Fruit fly (Drosophila melanogaster) whole organism, embryonic: Measurements from ENCODE around the gene MtnB.

Experiments used
- ATbp ChIP-seq: fragments of 200-800 bp; sonication (Bioruptor generic); optimal IDR thresholded peaks from 2 replicates; lab custom pipeline; 2017; ENCODE audit warnings: missing biosample characterization, mild to moderate bottlenecking, missing genetic modification characterization, missing genetic modification reagents
- Atf-2 ChIP-seq: fragments of 200-800 bp; sonication (Bioruptor generic); optimal IDR thresholded peaks from 2 replicates; lab custom pipeline; 2016; ENCODE audit warnings: missing biosample characterization, missing genetic modification characterization
- BtbVII ChIP-seq: fragments of 200-800 bp; sonication (Bioruptor generic); optimal IDR thresholded peaks from 3 replicates; lab custom pipeline; 2017; ENCODE audit warnings: missing biosample characterization, mild to moderate bottlenecking, missing genetic modification characterization
- CG10321 ChIP-seq: fragments of 200-800 bp; sonication (Bioruptor generic); IDR thresholded peaks from 2 replicates; pipeline ENCODE4 v1.3.6; 2022; ENCODE audit warnings: missing biosample characterization, missing genetic modification characterization
- CG1233 ChIP-seq: fragments of 200-800 bp; sonication (Bioruptor generic); optimal IDR thresholded peaks from 4 replicates; lab custom pipeline; 2018; ENCODE audit warnings: missing biosample characterization, mild to moderate bottlenecking, missing genetic modification characterization
- CG13287 ChIP-seq: fragments of 200-800 bp; sonication (Bioruptor generic); IDR thresholded peaks from 2 replicates; pipeline ENCODE4 v1.3.6; 2022; ENCODE audit warnings: missing biosample characterization, missing genetic modification characterization; ENCODE audit not compliant: partially characterized antibody
- CG14860 ChIP-seq: fragments of 200-800 bp; sonication (Bioruptor generic); IDR thresholded peaks from 3 replicates; pipeline ENCODE4 v1.3.6; 2022; ENCODE audit warnings: missing biosample characterization, missing genetic modification characterization; ENCODE audit not compliant: partially characterized antibody
- CG15073 ChIP-seq: fragments of 200-800 bp; sonication (Bioruptor generic); optimal IDR thresholded peaks from 2 replicates; lab custom pipeline; 2016; ENCODE audit warnings: missing biosample characterization, missing genetic modification characterization
- CG1603 ChIP-seq: fragments of 200-800 bp; sonication (Bioruptor generic); optimal IDR thresholded peaks from 2 replicates; lab custom pipeline; 2019; ENCODE audit warnings: missing biosample characterization, mild to moderate bottlenecking, missing genetic modification characterization, moderate library complexity
- CG16779 ChIP-seq: fragments of 200-800 bp; sonication (Bioruptor generic); IDR thresholded peaks from 2 replicates; pipeline ENCODE4 v1.3.6; 2022; ENCODE audit warnings: missing biosample characterization, missing genetic modification characterization
- CG16863 ChIP-seq: fragments of 200-800 bp; sonication (Bioruptor generic); optimal IDR thresholded peaks from 3 replicates; lab custom pipeline; 2016; ENCODE audit warnings: missing biosample characterization, missing genetic modification characterization
- CG2199 ChIP-seq: fragments of 200-800 bp; sonication (Bioruptor generic); IDR thresholded peaks from 3 replicates; pipeline ENCODE4 v1.3.6; 2022; ENCODE audit warnings: missing biosample characterization, missing genetic modification characterization
- CG34376 ChIP-seq: fragments of 200-800 bp; sonication (Bioruptor generic); optimal IDR thresholded peaks from 2 replicates; lab custom pipeline; 2018; ENCODE audit warnings: missing biosample characterization, mild to moderate bottlenecking, missing genetic modification characterization
- CG3995 ChIP-seq: fragments of 200-800 bp; sonication (Bioruptor generic); optimal IDR thresholded peaks from 3 replicates; lab custom pipeline; 2016; ENCODE audit warnings: missing biosample characterization, missing genetic modification characterization
- CG5953 ChIP-seq: fragments of 200-800 bp; sonication (Bioruptor generic); IDR thresholded peaks from 2 replicates; pipeline ENCODE4 v1.3.6; 2022; ENCODE audit warnings: missing biosample characterization, missing genetic modification characterization
- CG7372 ChIP-seq: fragments of 200-800 bp; sonication (Bioruptor generic); IDR thresholded peaks from 2 replicates; pipeline ENCODE4 v1.3.6; 2022; ENCODE audit warnings: missing biosample characterization, missing genetic modification characterization
- CG9817 ChIP-seq: fragments of 200-800 bp; sonication (Bioruptor generic); optimal IDR thresholded peaks from 2 replicates; lab custom pipeline; 2018; ENCODE audit warnings: missing biosample characterization, mild to moderate bottlenecking, missing genetic modification characterization, moderate library complexity
- CrebB ChIP-seq: fragments of 200-800 bp; sonication (Bioruptor generic); optimal IDR thresholded peaks from 3 replicates; lab custom pipeline; 2018; ENCODE audit warnings: missing biosample characterization, mild to moderate bottlenecking, missing genetic modification characterization
- Deaf1 ChIP-seq: fragments of 200-800 bp; optimal IDR thresholded peaks from 3 replicates; lab custom pipeline; 2019; ENCODE audit warnings: missing biosample characterization, mild to moderate bottlenecking, missing genetic modification characterization, moderate library complexity
- Dref ChIP-seq: fragments of 200-800 bp; sonication (Bioruptor generic); IDR thresholded peaks from 2 replicates; pipeline ENCODE4 v1.3.6; 2022; ENCODE audit warnings: missing biosample characterization, missing genetic modification characterization
- E2f2 ChIP-seq: fragments of 200-800 bp; sonication (Bioruptor generic); IDR thresholded peaks from 2 replicates; pipeline ENCODE4 v1.3.6; 2022; ENCODE audit warnings: missing biosample characterization, missing genetic modification characterization
- Fer2 ChIP-seq: fragments of 200-800 bp; sonication (Bioruptor generic); optimal IDR thresholded peaks from 2 replicates; lab custom pipeline; 2018; ENCODE audit warnings: missing biosample characterization, mild to moderate bottlenecking, missing genetic modification characterization, moderate library complexity
- HHEX ChIP-seq: fragments of 200-800 bp; sonication (Bioruptor generic); optimal IDR thresholded peaks from 3 replicates; lab custom pipeline; 2017; ENCODE audit warnings: missing biosample characterization, mild to moderate bottlenecking, missing genetic modification characterization, missing genetic modification reagents
- Max ChIP-seq: fragments of 200-800 bp; sonication (Bioruptor generic); optimal IDR thresholded peaks from 2 replicates; lab custom pipeline; 2016; ENCODE audit warnings: missing biosample characterization, mild to moderate bottlenecking, missing genetic modification characterization
- Mrtf ChIP-seq: fragments of 200-800 bp; sonication (Bioruptor generic); IDR thresholded peaks from 3 replicates; pipeline ENCODE4 v1.3.6; 2022; ENCODE audit warnings: missing biosample characterization, missing genetic modification characterization
- NK7.1 ChIP-seq: fragments of 200-800 bp; sonication (Bioruptor generic); optimal IDR thresholded peaks from 3 replicates; lab custom pipeline; 2016; ENCODE audit warnings: missing biosample characterization, missing genetic modification characterization
- Neu2 ChIP-seq: fragments of 200-800 bp; sonication (Bioruptor generic); optimal IDR thresholded peaks from 3 replicates; lab custom pipeline; 2016; ENCODE audit warnings: missing biosample characterization, missing genetic modification characterization, borderline replicate concordance
- Rx ChIP-seq: fragments of 200-800 bp; sonication (Bioruptor generic); IDR thresholded peaks from 2 replicates; pipeline ENCODE4 v1.3.6; 2022; ENCODE audit warnings: missing biosample characterization, missing genetic modification characterization
- TFAM ChIP-seq: fragments of 200-800 bp; sonication (Bioruptor generic); optimal IDR thresholded peaks from 2 replicates; lab custom pipeline; 2017; ENCODE audit warnings: missing biosample characterization, missing genetic modification characterization, inconsistent platforms
- Xbp1 ChIP-seq: fragments of 200-800 bp; sonication (Bioruptor generic); optimal IDR thresholded peaks from 3 replicates; lab custom pipeline; 2016; ENCODE audit warnings: missing biosample characterization, mild to moderate bottlenecking, missing genetic modification characterization
- amos ChIP-seq: fragments of 200-800 bp; sonication (Bioruptor generic); IDR thresholded peaks from 2 replicates; pipeline ENCODE4 v1.3.6; 2022; ENCODE audit warnings: missing biosample characterization, missing genetic modification characterization; ENCODE audit not compliant: partially characterized antibody
- ara ChIP-seq: fragments of 200-800 bp; sonication (Bioruptor generic); IDR thresholded peaks from 2 replicates; pipeline ENCODE4 v1.3.6; 2022; ENCODE audit warnings: missing biosample characterization, missing genetic modification characterization
- ase ChIP-seq: fragments of 200-800 bp; sonication (Bioruptor generic); IDR thresholded peaks from 3 replicates; pipeline ENCODE4 v1.3.6; 2022; ENCODE audit warnings: missing biosample characterization, missing genetic modification characterization
- cg ChIP-seq: fragments of 200-800 bp; sonication (Bioruptor generic); optimal IDR thresholded peaks from 3 replicates; lab custom pipeline; 2019; ENCODE audit warnings: missing biosample characterization, mild to moderate bottlenecking, missing genetic modification characterization, moderate library complexity
- dmrt11E ChIP-seq: fragments of 200-800 bp; sonication (Bioruptor generic); optimal IDR thresholded peaks from 3 replicates; lab custom pipeline; 2018; ENCODE audit warnings: missing biosample characterization, mild to moderate bottlenecking, missing genetic modification characterization, moderate library complexity
- dmrt99B ChIP-seq: fragments of 200-800 bp; sonication (Bioruptor generic); optimal IDR thresholded peaks from 2 replicates; lab custom pipeline; 2018; ENCODE audit warnings: missing biosample characterization, mild to moderate bottlenecking, missing genetic modification characterization, moderate library complexity
- dysf ChIP-seq: fragments of 200-800 bp; sonication (Bioruptor generic); IDR thresholded peaks from 3 replicates; pipeline ENCODE4 v1.3.6; 2022; ENCODE audit warnings: missing biosample characterization, missing genetic modification characterization
- fd3F ChIP-seq: fragments of 200-800 bp; sonication (Bioruptor generic); optimal IDR thresholded peaks from 2 replicates; lab custom pipeline; 2018; ENCODE audit warnings: missing biosample characterization, mild to moderate bottlenecking, missing genetic modification characterization, moderate library complexity
- gce ChIP-seq: fragments of 200-800 bp; sonication (Bioruptor generic); IDR thresholded peaks from 3 replicates; pipeline ENCODE4 v1.3.6; 2022; ENCODE audit warnings: missing biosample characterization, missing genetic modification characterization
- gem ChIP-seq: fragments of 200-800 bp; sonication (Bioruptor generic); optimal IDR thresholded peaks from 2 replicates; lab custom pipeline; 2019; ENCODE audit warnings: missing biosample characterization, mild to moderate bottlenecking, missing genetic modification characterization, moderate library complexity
- ind ChIP-seq: fragments of 200-800 bp; sonication (Bioruptor generic); optimal IDR thresholded peaks from 3 replicates; lab custom pipeline; 2016; ENCODE audit warnings: missing biosample characterization, missing genetic modification characterization
- insv ChIP-seq, 2 experiments: fragments of 200-800 bp; sonication (Bioruptor generic); optimal IDR thresholded peaks; 3 replicates each; lab custom pipeline; 2016 to 2018; ENCODE audit warnings: missing biosample characterization in 2 of 2, missing genetic modification characterization in 2 of 2
- lov ChIP-seq, 2 experiments: fragments of 200-800 bp in 1 of 2; fragments of >200 bp in 1 of 2; sonication (Bioruptor generic) in 1 of 2; IDR thresholded peaks in 1 of 2; optimal IDR thresholded peaks in 1 of 2; 2 replicates in 1 of 2; 3 replicates in 1 of 2; pipeline versions ENCODE4 v1.3.6 to Lab custom; 2017 to 2022; ENCODE audit warnings: missing biosample characterization in 1 of 2, missing genetic modification characterization in 1 of 2
- maf-S ChIP-seq: fragments of 200-800 bp; sonication (Bioruptor generic); optimal IDR thresholded peaks from 2 replicates; lab custom pipeline; 2016; ENCODE audit warnings: missing biosample characterization, missing genetic modification characterization
- nerfin-2 ChIP-seq: fragments of 200-800 bp; sonication (Bioruptor generic); IDR thresholded peaks from 2 replicates; pipeline ENCODE4 v1.3.6; 2022; ENCODE audit warnings: missing biosample characterization, missing genetic modification characterization; ENCODE audit not compliant: partially characterized antibody
- slp2 ChIP-seq: fragments of 200-800 bp; sonication (Bioruptor generic); optimal IDR thresholded peaks from 2 replicates; lab custom pipeline; 2016; ENCODE audit warnings: missing biosample characterization, missing genetic modification characterization
- stwl ChIP-seq: fragments of 200-800 bp; sonication (Bioruptor generic); optimal IDR thresholded peaks from 3 replicates; lab custom pipeline; 2018; ENCODE audit warnings: missing biosample characterization, mild to moderate bottlenecking, missing genetic modification characterization, moderate library complexity
- tgo ChIP-seq: fragments of 200-800 bp; sonication (Bioruptor generic); IDR thresholded peaks from 3 replicates; pipeline ENCODE4 v1.3.6; 2022; ENCODE audit warnings: missing biosample characterization, missing genetic modification characterization
- vvl ChIP-seq: fragments of 200-800 bp; sonication (Bioruptor generic); IDR thresholded peaks from 2 replicates; pipeline ENCODE4 v1.3.6; 2022; ENCODE audit warnings: missing biosample characterization, missing genetic modification characterization
- wor ChIP-seq: fragments of 200-800 bp; sonication (Bioruptor generic); IDR thresholded peaks from 2 replicates; pipeline ENCODE4 v1.3.6; 2022; ENCODE audit warnings: missing biosample characterization, missing genetic modification characterization
- yki ChIP-seq: fragments of >200 bp; optimal IDR thresholded peaks from 3 replicates; lab custom pipeline; 2018

Gene MtnB

DNA sequence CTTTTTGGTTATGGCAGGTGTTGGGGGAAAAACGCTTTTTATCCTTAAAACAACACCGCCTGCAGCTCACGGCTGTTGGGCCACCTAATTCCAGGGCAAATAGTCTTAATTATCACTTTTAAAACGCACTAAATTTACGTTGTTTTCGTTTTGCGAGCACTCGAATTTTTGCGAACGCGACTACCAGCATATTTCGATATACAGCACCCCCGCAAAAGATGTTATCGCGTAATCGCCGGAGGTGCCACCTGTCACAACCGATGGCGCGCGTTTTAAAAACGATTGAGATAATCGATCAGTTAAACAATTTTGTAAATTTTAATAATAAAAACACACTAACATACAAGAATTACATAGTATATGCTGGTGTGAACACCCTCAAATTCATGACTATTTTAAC is 48.5 kb upstream of the MtnB start, which contains the start of gene Stat92E (continued):
- no peak for TF ChIP-seq CG15073 (GFP tag; lab: Kevin White, UChicago)
- TF ChIP-seq Fer2, result no peak
- TF ChIP-seq CG16779 (GFP tag; lab: Robert Waterston, UW), result no peak
- peak; percentile 22; the same call in 1 of the 2 replicates for TF ChIP-seq amos (GFP tag; lab: Robert Waterston, UW)
- TF ChIP-seq Atf-2, result no peak
- TF ChIP-seq gce (GFP tag; lab: Robert Waterston, UW), result no peak
- TF ChIP-seq insv (GFP tag; optimal IDR thresholded peaks at IDR 0.05; lab: Kevin White, UChicago), result no peak
- no peak for TF ChIP-seq CG5953 (GFP tag; lab: Robert Waterston, UW)
- TF ChIP-seq maf-S (GFP tag; lab: Kevin White, UChicago), result no peak
- TF ChIP-seq CG2199 (GFP tag; lab: Robert Waterston, UW), result 0 out of 3 replicates have a peak, but pooled peaks have one; percentile 17
- no peak for TF ChIP-seq yki (lab: Kevin White, UChicago)
- TF ChIP-seq CG3995 (GFP tag; lab: Kevin White, UChicago), result peak; percentile 47
- no peak for TF ChIP-seq Xbp1 (GFP tag; lab: Kevin White, UChicago)
- no peak for TF ChIP-seq Neu2 (GFP tag; lab: Kevin White, UChicago)
- TF ChIP-seq Rx (GFP tag; lab: Robert Waterston, UW), result no peak
- peak; percentile 33; the same call in 1 of the 2 replicates for TF ChIP-seq nerfin-2
- TF ChIP-seq CG10321 (GFP tag; lab: Robert Waterston, UW), result no peak
- no peak for TF ChIP-seq wor (GFP tag; lab: Robert Waterston, UW)
- no peak for TF ChIP-seq ATbp (GFP tag; lab: Kevin White, UChicago)
- TF ChIP-seq gem (tag; lab: Kevin White, UChicago), result no peak
- no peak for TF ChIP-seq CG7372
- peak; percentile 7 for TF ChIP-seq CG34376
- no peak for TF ChIP-seq HHEX (GFP tag; lab: Kevin White, UChicago)
- no peak for TF ChIP-seq ase (GFP tag; lab: Robert Waterston, UW)
- TF ChIP-seq ara, result no peak
- no peak for TF ChIP-seq CG9817 (tag; lab: Kevin White, UChicago)
- TF ChIP-seq Deaf1, result no peak
- TF ChIP-seq CG14860 (GFP tag; lab: Robert Waterston, UW), result 0 out of 3 replicates have a peak, but pooled peaks have one; percentile 11
- peak; percentile 23 for TF ChIP-seq stwl
- TF ChIP-seq CrebB (tag; lab: Kevin White, UChicago), result no peak
- no peak for TF ChIP-seq BtbVII
- TF ChIP-seq Mrtf (GFP tag; lab: Robert Waterston, UW), result no peak
- no peak for TF ChIP-seq lov (optimal IDR thresholded peaks at IDR 0.05; lab: Kevin White, UChicago)
- no peak for TF ChIP-seq lov (GFP tag; IDR thresholded peaks at IDR 0.05; lab: Robert Waterston, UW)
- TF ChIP-seq E2f2 (GFP tag; lab: Robert Waterston, UW), result peak; percentile 96
- TF ChIP-seq Dref (GFP tag; lab: Robert Waterston, UW), result peak; percentile 83
- TF ChIP-seq dysf (GFP tag; lab: Robert Waterston, UW), result 0 out of 3 replicates have a peak, but pooled peaks have one; percentile 6
- TF ChIP-seq CG16863, result no peak
- TF ChIP-seq slp2, result no peak
- TF ChIP-seq dmrt11E (tag; lab: Kevin White, UChicago), result no peak
- no peak for TF ChIP-seq NK7.1
- TF ChIP-seq cg (GFP tag; lab: Kevin White, UChicago), result no peak
- TF ChIP-seq Max (GFP tag; lab: Kevin White, UChicago), result no peak
- TF ChIP-seq CG13287 (GFP tag; lab: Robert Waterston, UW), result peak; percentile 10; the same call in 1 of the 2 replicates
- peak; percentile 28 for TF ChIP-seq CG1603 (tag; lab: Kevin White, UChicago)
- no peak for TF ChIP-seq fd3F (GFP tag; lab: Kevin White, UChicago)
- TF ChIP-seq ind, result no peak
- no peak for TF ChIP-seq dmrt99B (tag; lab: Kevin White, UChicago)
- no peak for TF ChIP-seq TFAM (GFP tag; lab: Kevin White, UChicago)
- 0 out of 2 replicates have a peak, but pooled peaks have one; percentile 5 for TF ChIP-seq vvl
- no peak for TF ChIP-seq tgo (GFP tag; lab: Robert Waterston, UW)
- no peak for TF ChIP-seq CG1233 (GFP tag; lab: Kevin White, UChicago)
